Fruit fly (Drosophila melanogaster): Measurements from ENCODE around the gene eyg.

DNA sequence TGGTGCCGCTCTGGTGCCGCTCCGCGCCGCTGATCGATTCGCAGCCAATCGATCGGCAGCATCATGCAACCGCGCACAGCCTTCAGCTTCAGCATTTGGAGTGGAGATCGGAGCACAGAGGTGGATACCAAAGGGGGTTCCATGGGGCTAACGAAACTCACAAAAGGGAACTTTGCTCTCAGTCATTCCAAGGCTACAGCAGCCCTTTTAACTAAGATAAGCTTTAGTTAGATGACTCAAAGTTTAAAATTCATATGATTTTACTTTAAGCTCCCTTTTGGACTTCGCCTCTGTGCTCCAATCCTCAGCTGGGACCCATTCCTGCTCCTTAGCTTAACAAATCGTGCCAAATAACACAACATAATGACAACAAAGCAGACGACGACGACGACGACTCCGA, 47.4 kb downstream of the eyg start:
- TF ChIP-seq CTCF (optimal IDR thresholded peaks at IDR 0.05) (no peak), CG8478 (optimal IDR thresholded peaks at IDR 0.05) (no peak)
